Worm (Caenorhabditis elegans): ENCODE results near the gene oac-23.

Gene oac-23

ce11 chrIV:3881119-3881518 is at the start of gene oac-23, which contains the start of gene F37C4.8:
oac-23 (plus strand) TSS chrIV:3881441.
F37C4.8 (minus strand) TSS chrIV:3881219.
- TF ChIP-seq ceh-43 (GFP tag; optimal IDR thresholded peaks at IDR 0.05) = no peak

DNA sequence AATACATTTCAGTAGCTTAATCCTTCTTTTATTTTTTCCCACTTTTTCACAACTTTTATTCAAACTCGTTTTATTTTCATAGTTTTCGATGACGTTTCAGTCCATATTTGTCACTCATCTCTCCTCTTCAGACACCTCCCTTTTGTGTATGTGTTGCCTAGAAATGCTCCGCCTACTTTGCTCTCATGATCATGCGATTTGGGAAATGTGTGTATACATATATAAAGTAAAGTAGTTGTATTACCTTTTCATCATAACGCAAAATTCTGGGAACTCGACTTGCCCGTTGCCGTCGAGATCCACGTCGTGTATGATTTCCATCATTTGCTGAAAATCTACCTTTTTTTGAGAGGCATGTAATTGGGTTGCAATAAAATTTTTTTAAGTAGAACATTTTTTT is 49.2 kb upstream of the oac-23 start:
- TF ChIP-seq ceh-39 (tag; optimal IDR thresholded peaks at IDR 0.05) = no peak
- TF ChIP-seq ceh-43 (GFP tag; optimal IDR thresholded peaks at IDR 0.05) = no peak
- TF ChIP-seq nhr-76 (tag; optimal IDR thresholded peaks at IDR 0.05) = no peak
- no peak for TF ChIP-seq mab-5 (tag; optimal IDR thresholded peaks at IDR 0.05)
- no peak for TF ChIP-seq nhr-237 (tag; optimal IDR thresholded peaks at IDR 0.05)
- no peak for TF ChIP-seq sem-2 (GFP tag; optimal IDR thresholded peaks at IDR 0.05)
- no peak for TF ChIP-seq sptf-1 (tag; optimal IDR thresholded peaks at IDR 0.05)
- no peak for TF ChIP-seq ham-2 (GFP tag; optimal IDR thresholded peaks at IDR 0.05)
- TF ChIP-seq tbx-8 (GFP tag; optimal IDR thresholded peaks at IDR 0.05) = no peak
- no peak for TF ChIP-seq ztf-11 (tag; optimal IDR thresholded peaks at IDR 0.05)
- TF ChIP-seq nhr-28 (tag; optimal IDR thresholded peaks at IDR 0.05) = no peak
- TF ChIP-seq elt-1 (tag; optimal IDR thresholded peaks at IDR 0.05; ENCODE audit: borderline replicate concordance, insufficient read depth) = no peak
- no peak for TF ChIP-seq lin-32 (GFP tag; optimal IDR thresholded peaks at IDR 0.05)
- no peak for TF ChIP-seq pha-4 (tag; optimal IDR thresholded peaks at IDR 0.05)
- TF ChIP-seq snpc-4 (tag; optimal IDR thresholded peaks at IDR 0.05) = no peak
- TF ChIP-seq elt-3 (tag; optimal IDR thresholded peaks at IDR 0.05) = no peak
- TF ChIP-seq unc-39 (tag; optimal IDR thresholded peaks at IDR 0.05) = no peak
- TF ChIP-seq M03D4.4 (tag; optimal IDR thresholded peaks at IDR 0.05) = no peak
- TF ChIP-seq bed-3 (GFP tag; optimal IDR thresholded peaks at IDR 0.05) = no peak
- TF ChIP-seq nhr-12 (tag; optimal IDR thresholded peaks at IDR 0.05) = no peak

DNA sequence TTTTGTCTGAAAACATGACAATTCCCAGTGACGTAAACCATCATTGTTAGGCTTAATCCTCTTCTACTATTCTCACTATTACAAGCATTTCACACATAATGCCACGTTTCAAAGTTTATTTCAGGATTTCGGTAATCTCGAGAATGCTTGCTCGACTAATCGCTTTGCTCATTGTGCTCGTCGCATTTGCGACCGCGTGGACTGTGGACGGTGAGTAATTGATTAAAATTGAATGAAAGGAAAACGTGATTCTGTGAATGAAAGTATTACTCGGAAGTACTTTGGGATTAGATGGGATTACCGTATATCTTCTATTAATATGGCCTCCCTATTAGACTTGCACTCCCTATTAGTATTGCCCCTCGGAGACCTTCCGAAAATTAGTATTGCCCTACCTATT is 47.5 kb upstream of the oac-23 start:
- TF ChIP-seq M03D4.4 (tag; optimal IDR thresholded peaks at IDR 0.05) = no peak
- TF ChIP-seq unc-120 (tag; optimal IDR thresholded peaks at IDR 0.05; ENCODE audit: poor library complexity, severe bottlenecking) = no peak
- no peak for TF ChIP-seq ham-2 (GFP tag; optimal IDR thresholded peaks at IDR 0.05)
- TF ChIP-seq pha-4 (tag; optimal IDR thresholded peaks at IDR 0.05) = no peak
- TF ChIP-seq hlh-1 (tag; optimal IDR thresholded peaks at IDR 0.05) = no peak
- no peak for TF ChIP-seq mls-2 (tag; optimal IDR thresholded peaks at IDR 0.05)
- TF ChIP-seq elt-1 (tag; optimal IDR thresholded peaks at IDR 0.05; ENCODE audit: borderline replicate concordance, insufficient read depth) = no peak
- TF ChIP-seq blmp-1 (tag; optimal IDR thresholded peaks at IDR 0.05) = no peak
- TF ChIP-seq nhr-237 (tag; optimal IDR thresholded peaks at IDR 0.05) = no peak
- no peak for TF ChIP-seq elt-3 (tag; optimal IDR thresholded peaks at IDR 0.05)
- TF ChIP-seq snpc-4 (tag; optimal IDR thresholded peaks at IDR 0.05) = no peak
- TF ChIP-seq cnd-1 (tag; optimal IDR thresholded peaks at IDR 0.05) = no peak
- TF ChIP-seq zip-8 (tag; optimal IDR thresholded peaks at IDR 0.05) = no peak

DNA sequence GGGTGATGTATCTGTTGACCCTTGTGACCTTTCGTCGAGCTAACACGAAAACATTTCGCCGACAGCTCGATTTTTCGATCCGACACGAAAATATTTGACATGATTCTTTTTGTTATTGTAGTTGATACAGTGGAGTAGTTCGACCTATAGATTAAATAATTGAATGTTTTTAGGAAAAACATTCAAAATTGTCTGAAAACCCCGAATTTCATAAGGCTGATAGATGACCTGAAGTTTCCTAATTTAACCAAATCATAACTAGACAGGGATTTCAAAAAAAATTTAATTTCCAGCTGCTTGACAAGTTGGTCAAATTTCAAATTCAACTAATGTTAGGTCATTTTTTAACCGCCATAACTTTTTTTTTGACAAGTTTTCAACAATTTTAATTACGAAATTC is 46.2 kb upstream of the oac-23 start, which contains the start of gene cal-3:
Gene cal-3, minus strand, starts transcription at position 101 of the 400 bp plus-strand sequence.
- TF ChIP-seq lin-13 (tag; optimal IDR thresholded peaks at IDR 0.05) (no peak), mls-2 (tag; optimal IDR thresholded peaks at IDR 0.05) (no peak), snpc-4 (tag; optimal IDR thresholded peaks at IDR 0.05) (no peak), drap-1 (GFP tag; optimal IDR thresholded peaks at IDR 0.05) (no peak), mep-1 (tag; optimal IDR thresholded peaks at IDR 0.05) (no peak), pha-4 (tag; optimal IDR thresholded peaks at IDR 0.05) (no peak), nhr-76 (tag; optimal IDR thresholded peaks at IDR 0.05) (no peak), zip-8 (tag; optimal IDR thresholded peaks at IDR 0.05) (no peak), unc-62 (GFP tag; optimal IDR thresholded peaks at IDR 0.05) (no peak), bed-3 (GFP tag; optimal IDR thresholded peaks at IDR 0.05) (no peak), mab-5 (tag; optimal IDR thresholded peaks at IDR 0.05) (no peak)

DNA sequence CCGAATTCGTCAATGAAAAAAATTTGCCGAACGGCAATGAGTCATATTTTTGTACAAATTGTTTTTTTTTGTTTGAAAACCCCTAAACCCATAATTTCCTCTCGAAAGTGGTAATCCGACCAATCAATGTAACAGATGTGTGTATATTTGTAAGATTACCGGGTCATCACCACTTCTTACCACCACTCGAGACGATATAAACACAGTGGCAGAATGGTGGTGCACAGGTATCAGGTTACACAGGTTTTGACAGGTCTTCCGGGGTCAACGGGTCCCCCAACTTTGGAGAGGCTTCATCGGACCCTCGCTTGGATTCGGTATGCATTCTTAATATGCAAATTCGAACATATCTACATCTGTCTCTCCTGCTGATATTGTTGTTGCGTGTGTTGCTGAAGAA is 42.6 kb upstream of the oac-23 start:
- no peak for TF ChIP-seq flh-1 (GFP tag; optimal IDR thresholded peaks at IDR 0.05)
- TF ChIP-seq nhr-2 (tag; optimal IDR thresholded peaks at IDR 0.05) = peak; percentile 50

All from whole organism, mixed stage, embryonic.